Fruit fly (Drosophila melanogaster): ENCODE data around the gene CG13255.
A peak's percentile ranks its signal among the peaks of the same experiment; 100 is the strongest.

CG13255 gene

DNA sequence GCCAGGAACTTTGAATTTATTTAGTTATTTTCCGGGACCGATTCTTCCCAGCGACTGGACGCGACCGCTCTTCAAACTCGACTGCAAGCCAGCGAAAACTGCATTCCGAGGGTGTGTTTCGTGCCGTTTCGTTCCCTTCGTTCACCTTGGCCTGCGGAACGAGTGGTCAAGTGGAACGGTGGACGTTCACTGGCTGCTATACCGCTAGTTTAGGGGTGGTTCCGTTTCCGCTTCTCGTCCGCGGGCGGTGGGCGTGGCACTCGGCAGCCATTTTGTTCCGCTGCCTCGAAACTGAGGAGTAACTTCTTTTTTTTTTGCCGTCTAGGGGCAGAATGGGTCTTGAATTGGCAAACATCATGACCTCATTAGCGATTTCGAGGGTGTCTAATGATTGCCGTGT lies 44.6 kb upstream of the CG13255 start, which contains the start of gene Six4:
Six4 (minus strand) TSS at position 85 of the 400 bp plus-strand sequence.
- TF ChIP-seq h (GFP tag; optimal IDR thresholded peaks at IDR 0.05) (no peak), OdsH (GFP tag; optimal IDR thresholded peaks at IDR 0.05) (no peak), GATAd (GFP tag; optimal IDR thresholded peaks at IDR 0.05) (no peak), dl (GFP tag; optimal IDR thresholded peaks at IDR 0.05; ENCODE audit: insufficient read depth in 1 of 2, partially characterized antibody in 2 of 2) (no peak), sage (GFP tag; optimal IDR thresholded peaks at IDR 0.05) (no peak), Mio (GFP tag; optimal IDR thresholded peaks at IDR 0.05) (no peak), Hnf4 (GFP tag; optimal IDR thresholded peaks at IDR 0.05) (no peak), dsf (GFP tag; optimal IDR thresholded peaks at IDR 0.05; ENCODE audit: borderline replicate concordance) (no peak), rgr (GFP tag; optimal IDR thresholded peaks at IDR 0.05) (no peak), CG32264 (GFP tag; optimal IDR thresholded peaks at IDR 0.05) (no peak), Dif (GFP tag; optimal IDR thresholded peaks at IDR 0.05; ENCODE audit: partially characterized antibody) (no peak), dmrt93B (GFP tag; optimal IDR thresholded peaks at IDR 0.05) (no peak), N (GFP tag; optimal IDR thresholded peaks at IDR 0.05) (no peak), Sp1 (GFP tag; optimal IDR thresholded peaks at IDR 0.05) (no peak), CrebA (GFP tag; optimal IDR thresholded peaks at IDR 0.05; ENCODE audit: borderline replicate concordance) (no peak), CG9705 (GFP tag; optimal IDR thresholded peaks at IDR 0.05) (no peak)

DNA sequence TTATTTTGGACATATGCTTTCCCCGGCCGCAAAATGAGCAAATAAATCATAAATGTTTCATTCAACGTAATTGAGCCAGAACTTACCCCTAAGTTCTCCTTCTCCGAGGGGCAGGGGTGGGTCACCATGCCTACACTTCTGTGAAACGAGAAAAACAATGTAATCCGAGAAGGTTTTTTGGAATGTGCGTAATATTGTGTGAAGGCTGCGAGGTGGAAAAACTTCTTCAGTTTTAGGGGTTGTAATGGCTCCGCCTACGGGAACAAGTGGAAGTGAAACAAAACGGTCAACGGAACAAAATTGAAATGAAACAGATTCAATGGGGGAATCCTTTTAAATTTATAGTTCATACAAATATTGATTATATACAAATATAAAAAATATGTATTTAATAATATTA lies 40.5 kb upstream of the CG13255 start:
- TF ChIP-seq Jra (GFP tag; optimal IDR thresholded peaks at IDR 0.05), result no peak
- TF ChIP-seq Hnf4 (GFP tag; optimal IDR thresholded peaks at IDR 0.05), result no peak
- TF ChIP-seq sv (GFP tag; optimal IDR thresholded peaks at IDR 0.05), result no peak

DNA sequence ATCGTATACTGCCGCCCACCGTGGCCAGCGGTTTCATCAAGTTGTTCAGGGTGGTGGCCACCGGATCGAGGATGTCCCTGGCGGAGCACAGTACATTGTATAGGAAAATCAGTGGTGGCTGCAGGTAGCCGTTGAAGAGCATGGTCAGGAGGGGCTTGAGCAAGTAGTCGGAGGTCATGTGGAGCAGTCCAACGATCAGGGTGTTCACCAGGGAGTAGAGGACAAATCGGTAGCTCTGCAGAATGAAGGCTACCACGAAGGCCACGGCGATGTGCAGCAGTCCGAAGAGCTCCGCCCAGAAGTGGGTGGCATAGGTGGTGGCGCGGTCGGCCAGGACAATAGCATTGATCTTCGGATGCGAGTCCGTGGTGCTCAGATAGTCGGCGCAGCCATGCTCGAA lies 39.9 kb upstream of the CG13255 start:
- TF ChIP-seq Dif (GFP tag; optimal IDR thresholded peaks at IDR 0.05; ENCODE audit: partially characterized antibody) (no peak), Hnf4 (GFP tag; optimal IDR thresholded peaks at IDR 0.05) (no peak), dsf (GFP tag; optimal IDR thresholded peaks at IDR 0.05; ENCODE audit: borderline replicate concordance) (no peak), Dfd (GFP tag; optimal IDR thresholded peaks at IDR 0.05) (no peak), sage (GFP tag; optimal IDR thresholded peaks at IDR 0.05) (no peak), fru (GFP tag; optimal IDR thresholded peaks at IDR 0.05) (no peak), HLH106 (tag; optimal IDR thresholded peaks at IDR 0.05) (no peak), N (GFP tag; optimal IDR thresholded peaks at IDR 0.05) (no peak), Mio (GFP tag; optimal IDR thresholded peaks at IDR 0.05) (no peak), Abd-B (GFP tag; optimal IDR thresholded peaks at IDR 0.05) (no peak)

DNA sequence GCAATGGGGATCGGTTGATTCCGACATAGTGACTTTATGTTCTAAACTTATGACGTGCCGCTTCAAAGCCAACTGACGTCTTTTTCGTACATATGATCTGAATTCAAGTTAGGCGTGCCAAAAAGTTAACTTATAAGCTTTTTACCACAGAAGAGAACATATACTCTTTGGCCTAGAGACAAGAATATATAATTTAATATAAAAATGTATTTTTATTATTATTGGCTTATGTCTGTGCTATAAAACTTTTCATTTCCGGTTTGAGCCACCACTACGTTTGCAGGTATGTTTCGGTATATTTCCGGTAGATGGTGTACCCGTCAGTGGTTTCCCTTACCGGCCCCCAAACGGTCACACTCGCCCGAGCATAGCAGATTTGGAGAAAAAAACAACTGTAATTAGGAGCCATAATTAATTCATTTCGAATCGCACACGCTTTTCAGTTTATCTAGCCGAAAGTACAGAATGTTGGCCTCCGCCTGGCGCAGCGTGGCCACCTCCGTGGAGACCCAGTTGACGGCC lies 38.9 kb upstream of the CG13255 start, which contains the start of the genes CG3698 and tzn:
CG3698 (minus strand) TSS at position 51 of the 522 bp plus-strand sequence.
tzn (plus strand) TSS at position 321 of the 522 bp plus-strand sequence.
- TF ChIP-seq Mio (GFP tag; optimal IDR thresholded peaks at IDR 0.05) (no peak), sage (GFP tag; optimal IDR thresholded peaks at IDR 0.05) (no peak), brk (GFP tag; optimal IDR thresholded peaks at IDR 0.05) (no peak), lola (GFP tag; optimal IDR thresholded peaks at IDR 0.05) (no peak), Sp1 (GFP tag; optimal IDR thresholded peaks at IDR 0.05) (peak; percentile 85), HLH106 (tag; optimal IDR thresholded peaks at IDR 0.05) (peak; percentile 85), Myc (optimal IDR thresholded peaks at IDR 0.05) (peak; percentile 43), Hnf4 (GFP tag; optimal IDR thresholded peaks at IDR 0.05) (no peak), CrebA (GFP tag; optimal IDR thresholded peaks at IDR 0.05; ENCODE audit: borderline replicate concordance) (no peak), tai (GFP tag; optimal IDR thresholded peaks at IDR 0.05) (no peak), Dfd (GFP tag; optimal IDR thresholded peaks at IDR 0.05) (no peak), CG9705 (GFP tag; optimal IDR thresholded peaks at IDR 0.05) (peak; percentile 95), woc (GFP tag; optimal IDR thresholded peaks at IDR 0.05) (no peak), Dif (GFP tag; optimal IDR thresholded peaks at IDR 0.05; ENCODE audit: partially characterized antibody) (no peak), Rel (GFP tag; optimal IDR thresholded peaks at IDR 0.05) (peak; percentile 17), Rel (tag; optimal IDR thresholded peaks at IDR 0.05) (peak; percentile 85), Abd-B (GFP tag; optimal IDR thresholded peaks at IDR 0.05) (no peak), br (GFP tag; optimal IDR thresholded peaks at IDR 0.05) (no peak), Hr83 (GFP tag; optimal IDR thresholded peaks at IDR 0.05; ENCODE audit: poor library complexity, severe bottlenecking) (peak; percentile 95), dsf (GFP tag; optimal IDR thresholded peaks at IDR 0.05; ENCODE audit: borderline replicate concordance) (no peak), usp (GFP tag; optimal IDR thresholded peaks at IDR 0.05) (no peak), dmrt93B (GFP tag; optimal IDR thresholded peaks at IDR 0.05) (peak; percentile 97), GATAd (GFP tag; optimal IDR thresholded peaks at IDR 0.05) (no peak), CG32264 (GFP tag; optimal IDR thresholded peaks at IDR 0.05) (no peak), Hr78 (GFP tag; optimal IDR thresholded peaks at IDR 0.05) (no peak), Jra (GFP tag; optimal IDR thresholded peaks at IDR 0.05) (no peak), h (GFP tag; optimal IDR thresholded peaks at IDR 0.05) (no peak), fru (GFP tag; optimal IDR thresholded peaks at IDR 0.05) (no peak), jim (GFP tag; optimal IDR thresholded peaks at IDR 0.05) (no peak), Vsx2 (GFP tag; optimal IDR thresholded peaks at IDR 0.05; ENCODE audit: partially characterized antibody) (no peak), foxo (GFP tag; optimal IDR thresholded peaks at IDR 0.05) (no peak), OdsH (GFP tag; optimal IDR thresholded peaks at IDR 0.05) (peak; percentile 83), rgr (GFP tag; optimal IDR thresholded peaks at IDR 0.05) (peak; percentile 94), psq (GFP tag; optimal IDR thresholded peaks at IDR 0.05) (peak; percentile 70), sv (GFP tag; optimal IDR thresholded peaks at IDR 0.05) (peak; percentile 78), ey (GFP tag; optimal IDR thresholded peaks at IDR 0.05) (no peak), N (GFP tag; optimal IDR thresholded peaks at IDR 0.05) (no peak), pan (optimal IDR thresholded peaks at IDR 0.05) (no peak), dl (GFP tag; optimal IDR thresholded peaks at IDR 0.05; ENCODE audit: insufficient read depth in 1 of 2, partially characterized antibody in 2 of 2) (no peak)

Measured in whole organism, wandering third instar larva.